Worm (Caenorhabditis elegans) whole organism, L1 larva: ENCODE data around the gene fbxl-1.

Experiments
- C34B4.2 ChIP-seq: sonication (generic microtip); optimal IDR thresholded peaks from 2 replicates; lab custom pipeline; 2017; ENCODE audit warnings: mild to moderate bottlenecking, missing genetic modification characterization, missing compliant biosample characterization
- ama-1 ChIP-seq: fragments of 150-350 bp; optimal IDR thresholded peaks from 2 replicates; lab custom pipeline; 2014
- egl-27 ChIP-seq, 2 experiments: fragments of 150-350 bp in 1 of 2; sonication (generic microtip); optimal IDR thresholded peaks; 3 replicates each; lab custom pipeline; 2017 to 2018; ENCODE audit warnings: missing biosample characterization in 2 of 2, missing genetic modification characterization in 2 of 2, missing genetic modification reagents in 2 of 2
- lin-39 ChIP-seq: fragments of 150-350 bp; optimal IDR thresholded peaks from 2 replicates; lab custom pipeline; 2014; ENCODE audit warnings: missing biosample characterization, missing genetic modification reagents, missing genetic modification characterization
- lir-3 ChIP-seq: sonication (generic microtip); optimal IDR thresholded peaks from 2 replicates; lab custom pipeline; 2016; ENCODE audit warnings: mild to moderate bottlenecking, missing genetic modification characterization, moderate library complexity, missing compliant biosample characterization; ENCODE audit not compliant: poor library complexity
- mep-1 ChIP-seq: fragments of 150-350 bp; optimal IDR thresholded peaks from 2 replicates; lab custom pipeline; 2014; ENCODE audit warnings: missing biosample characterization, missing genetic modification characterization

DNA sequence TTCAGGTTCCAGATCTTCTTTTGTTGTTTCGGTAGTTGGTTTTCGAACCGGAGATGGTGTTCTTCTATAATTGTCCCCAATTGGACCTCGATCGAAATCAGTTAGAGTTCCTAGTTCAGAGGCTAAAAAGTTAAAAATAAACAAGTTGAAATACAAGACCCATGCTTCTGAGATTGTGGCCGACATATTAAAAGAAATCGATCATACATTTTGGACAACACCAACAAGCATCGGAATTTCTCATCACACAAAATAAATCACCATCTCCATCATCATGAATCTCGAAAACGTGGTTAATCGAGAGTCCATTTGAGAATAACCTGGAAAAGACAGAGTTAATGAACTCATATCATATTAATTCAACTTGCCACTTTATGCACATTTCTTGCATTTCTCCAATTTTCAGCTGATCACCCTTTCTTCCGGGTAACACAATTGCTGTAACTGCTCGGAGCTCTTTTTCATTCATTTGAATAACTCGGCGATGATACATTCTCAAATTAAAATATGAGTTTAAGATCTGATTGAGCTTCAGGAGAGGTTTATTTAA is 44.1 kb downstream of the fbxl-1 start, which contains the start of the genes mps-4 and F09G8.10:
- no peak for TF ChIP-seq C34B4.2
- TF ChIP-seq ama-1 (lab: Kevin White, UChicago): no peak
- no peak for TF ChIP-seq lir-3
- TF ChIP-seq lin-39 (tag; lab: Kevin White, UChicago): no peak
- no peak for TF ChIP-seq egl-27 (tag; optimal IDR thresholded peaks at IDR 0.05; lab: Kevin White, UChicago)
- TF ChIP-seq mep-1: no peak
